Fruit fly (Drosophila melanogaster): Measurements from ENCODE around the gene Gtpx.

The Gtpx gene

DNA sequence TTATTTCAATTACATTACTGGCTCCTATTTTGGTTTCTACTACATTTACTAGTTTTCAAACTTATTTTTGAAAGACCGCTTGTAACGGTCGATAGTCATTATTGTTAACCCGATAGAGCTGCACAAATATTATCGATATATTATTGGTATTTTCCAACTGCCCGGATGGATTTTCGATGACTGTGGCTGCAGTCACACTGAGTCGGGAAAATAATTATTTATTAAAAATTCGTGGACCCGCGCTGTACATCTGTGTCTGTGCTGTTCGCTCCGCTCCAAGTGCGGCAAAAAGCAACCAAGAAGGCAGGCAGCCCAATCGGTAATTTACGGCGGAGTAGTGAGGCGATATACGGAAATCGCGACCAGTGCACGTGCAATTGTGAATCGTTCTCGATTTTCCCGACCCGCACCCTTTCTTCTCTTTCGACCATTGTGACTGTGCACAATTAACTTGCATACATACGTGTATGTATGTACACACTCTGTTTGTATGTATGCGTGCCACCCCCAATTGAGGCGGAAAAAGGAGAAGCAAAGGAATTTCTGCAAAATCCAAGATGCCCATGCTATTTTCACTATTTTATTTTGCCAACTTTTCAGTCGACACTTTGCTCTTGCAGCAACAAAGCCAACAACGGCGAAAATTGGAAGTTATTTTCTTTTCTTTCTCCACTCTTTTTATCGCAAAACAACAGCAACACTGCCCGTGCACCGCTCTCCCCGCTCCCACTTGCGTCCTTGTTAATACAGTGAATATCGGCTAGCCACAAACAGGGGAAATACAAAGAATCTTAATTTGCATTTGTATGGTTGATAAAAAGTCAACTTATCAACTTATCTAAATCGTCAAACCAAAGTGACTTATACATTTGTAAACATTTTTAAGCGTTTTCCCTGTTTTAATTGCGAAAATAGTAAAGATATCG, 22.3 kb upstream of the Gtpx start, which contains the start of gene ZnT63C (continued):
- TF ChIP-seq CG31224 (GFP tag; IDR thresholded peaks at IDR 0.05) (no peak), nerfin-2 (GFP tag; IDR thresholded peaks at IDR 0.05; ENCODE audit: partially characterized antibody) (peak; percentile 87), NK7.1 (GFP tag; optimal IDR thresholded peaks at IDR 0.05) (no peak), stwl (tag; optimal IDR thresholded peaks at IDR 0.05) (peak; percentile 76), CG8089 (GFP tag; optimal IDR thresholded peaks at IDR 0.05) (no peak), CG34376 (GFP tag; optimal IDR thresholded peaks at IDR 0.05) (peak; percentile 36), ranshi (GFP tag; IDR thresholded peaks at IDR 0.05) (no peak), luna (GFP tag; optimal IDR thresholded peaks at IDR 0.05) (no peak), crc (GFP tag; optimal IDR thresholded peaks at IDR 0.05) (no peak), zfh1 (GFP tag; IDR thresholded peaks at IDR 0.05) (no peak), chif (GFP tag; optimal IDR thresholded peaks at IDR 0.05) (no peak), MBD-R2 (GFP tag; IDR thresholded peaks at IDR 0.05) (peak; percentile 32; the same call in 1 of the 2 replicates), Hmr (GFP tag; optimal IDR thresholded peaks at IDR 0.05) (no peak), Bteb2 (GFP tag; optimal IDR thresholded peaks at IDR 0.05) (no peak), Camta (GFP tag; optimal IDR thresholded peaks at IDR 0.05) (no peak), CG10147 (GFP tag; optimal IDR thresholded peaks at IDR 0.05) (no peak), CG14441 (GFP tag; IDR thresholded peaks at IDR 0.05) (no peak), CG13894 (tag; optimal IDR thresholded peaks at IDR 0.05) (no peak), CG10267 (tag; optimal IDR thresholded peaks at IDR 0.05) (no peak), CG7963 (GFP tag; IDR thresholded peaks at IDR 0.05; ENCODE audit: partially characterized antibody) (peak; percentile 89), en (GFP tag; optimal IDR thresholded peaks at IDR 0.05) (no peak), CG11560 (tag; IDR thresholded peaks at IDR 0.05) (no peak), Side (GFP tag; optimal IDR thresholded peaks at IDR 0.05) (no peak), CG31441 (GFP tag; IDR thresholded peaks at IDR 0.05) (no peak), CG11085 (GFP tag; IDR thresholded peaks at IDR 0.05) (no peak), Bdp1 (GFP tag; optimal IDR thresholded peaks at IDR 0.05) (no peak), Vsx1 (GFP tag; optimal IDR thresholded peaks at IDR 0.05) (no peak), ash1 (GFP tag; optimal IDR thresholded peaks at IDR 0.05) (no peak), CG13775 (GFP tag; optimal IDR thresholded peaks at IDR 0.05) (no peak), CG2889 (GFP tag; IDR thresholded peaks at IDR 0.05) (no peak), CG2678 (tag; optimal IDR thresholded peaks at IDR 0.05) (no peak), HmgZ (tag; optimal IDR thresholded peaks at IDR 0.05) (no peak), CG18619 (GFP tag; optimal IDR thresholded peaks at IDR 0.05) (no peak), NC2β (GFP tag; optimal IDR thresholded peaks at IDR 0.05) (no peak), nmo (GFP tag; optimal IDR thresholded peaks at IDR 0.05) (peak; percentile 34), Nf-YC (tag; optimal IDR thresholded peaks at IDR 0.05) (no peak), CG6683 (GFP tag; optimal IDR thresholded peaks at IDR 0.05) (no peak), kni (GFP tag; optimal IDR thresholded peaks at IDR 0.05) (no peak), CkIIα-i1 (GFP tag; IDR thresholded peaks at IDR 0.05) (no peak), hkb (optimal IDR thresholded peaks at IDR 0.05) (no peak), hkb (GFP tag; IDR thresholded peaks at IDR 0.05) (no peak), CG12071 (GFP tag; optimal IDR thresholded peaks at IDR 0.05) (peak; percentile 4), Hr3 (GFP tag; optimal IDR thresholded peaks at IDR 0.05) (no peak), ham (GFP tag; IDR thresholded peaks at IDR 0.05) (no peak), CG6689 (GFP tag; IDR thresholded peaks at IDR 0.05) (no peak), jumu (GFP tag; optimal IDR thresholded peaks at IDR 0.05) (no peak), CG6175 (GFP tag; IDR thresholded peaks at IDR 0.05) (no peak), CG12155 (GFP tag; optimal IDR thresholded peaks at IDR 0.05) (no peak), ewg (GFP tag; optimal IDR thresholded peaks at IDR 0.05) (no peak), bigmax (GFP tag; optimal IDR thresholded peaks at IDR 0.05) (no peak)
